Worm (Caenorhabditis elegans) whole organism, young adult: ENCODE results near the gene F38B7.2.
A peak's percentile ranks its signal among the peaks of the same experiment; 100 is the strongest.

Experiments
- B0336.3 ChIP-seq: fragments of 200-800 bp; sonication (Bioruptor generic); IDR thresholded peaks from 2 replicates; pipeline ENCODE4 v1.3.6; 2022; ENCODE audit warnings: missing genetic modification characterization, missing compliant biosample characterization
- C06A6.2 ChIP-seq: fragments of 200-800 bp; sonication (Bioruptor generic); conservative IDR thresholded peaks from 2 replicates; pipeline ENCODE4 v1.3.6; 2022; ENCODE audit warnings: missing genetic modification characterization, missing compliant biosample characterization
- F10E7.11 ChIP-seq: sonication (generic microtip); optimal IDR thresholded peaks from 2 replicates; lab custom pipeline; 2017; ENCODE audit warnings: mild to moderate bottlenecking, missing genetic modification characterization, moderate library complexity, missing compliant biosample characterization
- F22D6.2 ChIP-seq: sonication (generic microtip); optimal IDR thresholded peaks from 2 replicates; lab custom pipeline; 2016; ENCODE audit warnings: mild to moderate bottlenecking, missing genetic modification characterization, missing compliant biosample characterization
- K11D2.4 ChIP-seq: fragments of 200-800 bp; sonication (Bioruptor generic); IDR thresholded peaks from 2 replicates; pipeline ENCODE4 v1.3.6; 2022; ENCODE audit warnings: missing genetic modification reagents, missing genetic modification characterization, missing compliant biosample characterization
- K12H6.12 ChIP-seq: fragments of 200-800 bp; sonication (Bioruptor generic); optimal IDR thresholded peaks from 2 replicates; lab custom pipeline; 2018; ENCODE audit warnings: mild to moderate bottlenecking, missing genetic modification characterization, missing compliant biosample characterization
- Y53G8AR.9 ChIP-seq: fragments of 200-800 bp; sonication (Bioruptor generic); conservative IDR thresholded peaks from 2 replicates; pipeline ENCODE4 v1.3.6; 2022; ENCODE audit warnings: missing genetic modification reagents, missing genetic modification characterization, missing compliant biosample characterization
- Y56A3A.18 ChIP-seq: fragments of 200-800 bp; sonication (Bioruptor generic); IDR thresholded peaks from 2 replicates; pipeline ENCODE4 v1.3.6; 2022; ENCODE audit warnings: missing genetic modification reagents, missing genetic modification characterization, missing compliant biosample characterization
- atf-7 ChIP-seq: sonication (generic microtip); optimal IDR thresholded peaks from 2 replicates; lab custom pipeline; 2017; ENCODE audit warnings: mild to moderate bottlenecking, missing genetic modification characterization, missing compliant biosample characterization
- cebp-1 ChIP-seq, 2 experiments: fragments of 200-800 bp in 1 of 2; sonication (Bioruptor generic) in 1 of 2; sonication (generic microtip) in 1 of 2; IDR thresholded peaks in 1 of 2; optimal IDR thresholded peaks in 1 of 2; 2 replicates each; pipeline versions ENCODE4 v1.3.6 to Lab custom; 2017 to 2022; ENCODE audit warnings: missing compliant biosample characterization in 2 of 2, missing genetic modification characterization in 2 of 2, mild to moderate bottlenecking in 1 of 2, missing genetic modification reagents in 1 of 2, moderate library complexity in 1 of 2
- ceh-27 ChIP-seq: fragments of 200-800 bp; sonication (Bioruptor generic); optimal IDR thresholded peaks from 2 replicates; lab custom pipeline; 2018; ENCODE audit warnings: mild to moderate bottlenecking, missing genetic modification characterization, moderate library complexity, missing compliant biosample characterization
- ceh-40 ChIP-seq: fragments of 200-800 bp; sonication (Bioruptor generic); IDR thresholded peaks from 2 replicates; pipeline ENCODE4 v1.3.6; 2022; ENCODE audit warnings: missing genetic modification characterization, missing compliant biosample characterization
- chd-7 ChIP-seq: sonication (generic microtip); optimal IDR thresholded peaks from 2 replicates; lab custom pipeline; 2016; ENCODE audit warnings: mild to moderate bottlenecking, missing genetic modification characterization, moderate library complexity, missing compliant biosample characterization
- die-1 ChIP-seq: sonication (generic microtip); optimal IDR thresholded peaks from 2 replicates; lab custom pipeline; 2016; ENCODE audit warnings: missing genotype, mild to moderate bottlenecking, missing genetic modification characterization, missing compliant biosample characterization
- dox-1 ChIP-seq: fragments of 200-800 bp; sonication (Bioruptor generic); IDR thresholded peaks from 2 replicates; pipeline ENCODE4 v1.3.6; 2022; ENCODE audit warnings: missing genetic modification reagents, missing genetic modification characterization, missing compliant biosample characterization
- egl-18 ChIP-seq: fragments of 200-800 bp; sonication (Bioruptor generic); IDR thresholded peaks from 2 replicates; pipeline ENCODE4 v1.3.6; 2022; ENCODE audit warnings: missing genetic modification reagents, missing genetic modification characterization, missing compliant biosample characterization
- egl-44 ChIP-seq: fragments of 200-800 bp; sonication (Bioruptor generic); IDR thresholded peaks from 2 replicates; pipeline ENCODE4 v1.3.6; 2022; ENCODE audit warnings: missing genetic modification reagents, missing genetic modification characterization, missing compliant biosample characterization
- gei-17 ChIP-seq: fragments of 200-800 bp; sonication (Bioruptor generic); optimal IDR thresholded peaks from 2 replicates; lab custom pipeline; 2018; ENCODE audit warnings: mild to moderate bottlenecking, missing genetic modification characterization, missing compliant biosample characterization
- him-1 ChIP-seq: sonication (generic microtip); optimal IDR thresholded peaks from 2 replicates; lab custom pipeline; 2016; ENCODE audit warnings: missing genotype, missing genetic modification reagents, missing genetic modification characterization, missing compliant biosample characterization
- hmg-1.2 ChIP-seq: fragments of 200-800 bp; sonication (Bioruptor generic); IDR thresholded peaks from 2 replicates; pipeline ENCODE4 v1.3.6; 2022; ENCODE audit warnings: missing genetic modification reagents, missing genetic modification characterization, missing compliant biosample characterization
- hmg-20 ChIP-seq: fragments of 200-800 bp; sonication (Bioruptor generic); IDR thresholded peaks from 2 replicates; pipeline ENCODE4 v1.3.6; 2022; ENCODE audit warnings: missing genetic modification reagents, missing genetic modification characterization, missing compliant biosample characterization
- let-526 ChIP-seq: fragments of 200-800 bp; sonication (Bioruptor generic); IDR thresholded peaks from 2 replicates; pipeline ENCODE4 v1.3.6; 2022; ENCODE audit warnings: missing genetic modification reagents, missing genetic modification characterization, missing compliant biosample characterization
- let-607 ChIP-seq, 2 experiments: fragments of 200-800 bp in 1 of 2; sonication (Bioruptor generic) in 1 of 2; sonication (generic microtip) in 1 of 2; optimal IDR thresholded peaks; 2 replicates each; lab custom pipeline; 2016 to 2018; ENCODE audit warnings: mild to moderate bottlenecking in 2 of 2, missing compliant biosample characterization in 2 of 2, missing genetic modification characterization in 2 of 2, moderate library complexity in 2 of 2, missing genotype in 1 of 2
- lin-35 ChIP-seq, 3 experiments: fragments of 150-350 bp in 2 of 3; sonication (generic microtip) in 1 of 3; optimal IDR thresholded peaks; 2 replicates each; lab custom pipeline; 2014 to 2018; ENCODE audit warnings: missing biosample characterization in 3 of 3, missing genetic modification characterization in 3 of 3, missing genetic modification reagents in 3 of 3
- lin-40 ChIP-seq: sonication (generic microtip); optimal IDR thresholded peaks from 2 replicates; lab custom pipeline; 2016; ENCODE audit warnings: missing genetic modification characterization, mild to moderate bottlenecking, missing compliant biosample characterization, missing genotype, missing genetic modification reagents
- lin-54 ChIP-seq: fragments of 200-800 bp; sonication (Bioruptor generic); optimal IDR thresholded peaks from 2 replicates; lab custom pipeline; 2018; ENCODE audit warnings: mild to moderate bottlenecking, missing genetic modification characterization, missing compliant biosample characterization
- lsy-27 ChIP-seq: sonication (generic microtip); optimal IDR thresholded peaks from 2 replicates; lab custom pipeline; 2017; ENCODE audit warnings: missing genetic modification characterization, mild to moderate bottlenecking, missing compliant biosample characterization, antibody characterized with exemption, missing genotype, borderline replicate concordance; ENCODE audit not compliant: insufficient read depth
- madf-10 ChIP-seq: sonication (generic microtip); optimal IDR thresholded peaks from 2 replicates; lab custom pipeline; 2016; ENCODE audit warnings: mild to moderate bottlenecking, missing genetic modification characterization, missing compliant biosample characterization
- madf-3 ChIP-seq: fragments of 200-800 bp; sonication (Bioruptor generic); IDR thresholded peaks from 2 replicates; pipeline ENCODE4 v1.3.6; 2022; ENCODE audit warnings: missing genetic modification reagents, missing genetic modification characterization, missing compliant biosample characterization
- nfyb-1 ChIP-seq: fragments of 200-800 bp; sonication (Bioruptor generic); IDR thresholded peaks from 2 replicates; pipeline ENCODE4 v1.3.6; 2022; ENCODE audit warnings: missing genetic modification reagents, missing genetic modification characterization, missing compliant biosample characterization
- pbrm-1 ChIP-seq: fragments of 200-800 bp; sonication (Bioruptor generic); IDR thresholded peaks from 2 replicates; pipeline ENCODE4 v1.3.6; 2022; ENCODE audit warnings: missing genetic modification reagents, missing genetic modification characterization, missing compliant biosample characterization
- repo-1 ChIP-seq: sonication (generic microtip); optimal IDR thresholded peaks from 2 replicates; lab custom pipeline; 2017; ENCODE audit warnings: mild to moderate bottlenecking, missing genetic modification characterization, missing compliant biosample characterization
- sea-2 ChIP-seq: fragments of 200-800 bp; sonication (Bioruptor generic); IDR thresholded peaks from 2 replicates; pipeline ENCODE4 v1.3.6; 2022; ENCODE audit warnings: missing genetic modification characterization, missing compliant biosample characterization
- snpc-4 ChIP-seq, 5 experiments: fragments of 150-350 bp in 1 of 5; sonication (generic microtip) in 4 of 5; optimal IDR thresholded peaks; 2 replicates each; lab custom pipeline; 2014 to 2018; ENCODE audit warnings: missing genetic modification characterization in 5 of 5, missing biosample characterization in 3 of 5, antibody characterized with exemption in 2 of 5, mild to moderate bottlenecking in 2 of 5, missing compliant biosample characterization in 2 of 5, missing genotype in 2 of 5, moderate library complexity in 2 of 5, missing genetic modification reagents in 1 of 5
- tbp1 ChIP-seq: fragments of 200-800 bp; sonication (Bioruptor generic); optimal IDR thresholded peaks from 2 replicates; lab custom pipeline; 2018; ENCODE audit warnings: mild to moderate bottlenecking, missing genetic modification characterization, missing compliant biosample characterization
- unc-62 ChIP-seq: fragments of 150-350 bp; optimal IDR thresholded peaks from 2 replicates; lab custom pipeline; 2014; ENCODE audit warnings: missing biosample characterization, missing genetic modification reagents, missing genetic modification characterization
- zfh-2 ChIP-seq: fragments of 200-800 bp; sonication (Bioruptor generic); conservative IDR thresholded peaks from 2 replicates; pipeline ENCODE4 v1.3.6; 2022; ENCODE audit warnings: missing genetic modification reagents, missing genetic modification characterization, missing compliant biosample characterization
- zim-3 ChIP-seq: sonication (generic microtip); optimal IDR thresholded peaks from 2 replicates; lab custom pipeline; 2017; ENCODE audit warnings: mild to moderate bottlenecking, missing genetic modification characterization, moderate library complexity, missing compliant biosample characterization
- ztf-18 ChIP-seq: sonication (generic microtip); optimal IDR thresholded peaks from 2 replicates; lab custom pipeline; 2016; ENCODE audit warnings: missing genotype, mild to moderate bottlenecking, missing genetic modification characterization, missing compliant biosample characterization
- ztf-25 ChIP-seq: fragments of 200-800 bp; sonication (Bioruptor generic); IDR thresholded peaks from 2 replicates; pipeline ENCODE4 v1.3.6; 2022; ENCODE audit warnings: missing genetic modification reagents, missing genetic modification characterization, missing compliant biosample characterization
- ztf-26 ChIP-seq: sonication (generic microtip); optimal IDR thresholded peaks from 2 replicates; lab custom pipeline; 2017; ENCODE audit warnings: missing genetic modification characterization, missing compliant biosample characterization
- ztf-3 ChIP-seq: fragments of 200-800 bp; sonication (Bioruptor generic); optimal IDR thresholded peaks from 2 replicates; lab custom pipeline; 2018; ENCODE audit warnings: mild to moderate bottlenecking, missing genetic modification characterization, missing compliant biosample characterization
- ztf-6 ChIP-seq: fragments of 200-800 bp; sonication (Bioruptor generic); IDR thresholded peaks from 2 replicates; pipeline ENCODE4 v1.3.6; 2022; ENCODE audit warnings: missing genetic modification reagents, missing genetic modification characterization, missing compliant biosample characterization

The F38B7.2 gene

DNA sequence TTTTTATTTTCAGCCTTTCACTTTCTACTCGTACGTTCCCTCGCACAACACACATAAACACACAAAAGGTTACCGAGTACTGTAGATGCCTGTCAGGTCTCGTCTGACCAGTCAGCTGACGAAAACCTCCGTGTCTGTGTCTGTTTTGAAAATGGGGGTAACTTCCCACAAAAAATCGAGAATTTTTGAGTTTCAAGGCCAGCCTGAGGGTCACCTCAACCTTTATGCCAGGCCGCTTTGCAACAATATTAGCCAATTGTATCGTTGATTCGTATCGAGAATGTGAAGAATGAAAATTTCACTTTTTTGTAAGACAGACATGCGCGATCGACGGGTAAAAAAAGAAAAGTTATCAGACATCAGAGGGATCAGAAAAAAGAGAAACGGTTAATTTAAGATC lies 12.7 kb upstream of the F38B7.2 start:
- TF ChIP-seq lin-40 (tag; lab: Kevin White, UChicago), result peak; percentile 56
- no peak for TF ChIP-seq ztf-3
- TF ChIP-seq ztf-26 (tag; lab: Kevin White, UChicago), result peak; percentile 17
- peak; percentile 68 for TF ChIP-seq ceh-27 (GFP tag; lab: Kevin White, UChicago)

DNA sequence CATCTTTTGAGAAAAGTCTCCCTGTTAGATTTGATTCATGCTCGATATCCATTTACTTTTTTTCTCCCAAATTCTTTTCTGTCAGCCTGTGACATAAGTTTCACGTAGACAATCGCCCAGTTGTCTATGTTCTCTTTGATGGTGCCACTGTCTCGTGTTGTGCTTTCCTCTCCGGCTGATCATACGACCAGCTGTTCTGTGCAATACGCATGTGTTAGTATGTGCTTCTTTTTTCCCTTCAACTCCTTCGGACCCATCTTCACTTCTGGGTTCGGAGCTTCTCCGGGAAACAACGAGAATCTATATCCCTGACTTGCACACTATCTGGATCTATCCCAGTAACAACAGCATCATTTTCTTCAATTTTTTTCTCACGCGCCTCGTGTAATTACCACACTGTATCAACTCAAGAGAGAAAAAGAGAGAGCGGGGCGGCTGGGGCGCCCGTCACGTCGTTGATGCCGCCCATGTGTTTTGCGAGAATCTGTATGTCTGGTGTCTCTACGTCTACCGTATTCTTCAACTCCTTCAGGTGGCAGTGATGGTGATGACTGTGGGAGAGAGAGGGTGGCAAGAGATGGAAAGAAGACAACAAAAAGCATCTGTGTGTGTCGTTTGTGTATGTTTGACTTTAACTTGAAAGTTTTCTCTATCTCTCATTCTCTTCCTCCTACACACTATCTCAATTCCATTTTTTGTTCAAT lies 11.8 kb upstream of the F38B7.2 start:
- no peak for TF ChIP-seq lsy-27
- peak; percentile 16 for TF ChIP-seq zim-3 (tag; lab: Kevin White, UChicago)
- TF ChIP-seq Y56A3A.18 (GFP tag; lab: Robert Waterston, UW), result 0 out of 2 replicates have a peak, but pooled peaks have one; percentile 39
- TF ChIP-seq madf-10 (tag; lab: Kevin White, UChicago), result peak; percentile 55
- TF ChIP-seq pbrm-1 (GFP tag; lab: Robert Waterston, UW), result 0 out of 2 replicates have a peak, but pooled peaks have one; percentile 50
- peak; percentile 34 for TF ChIP-seq ztf-3
- TF ChIP-seq die-1, result peak; percentile 48
- TF ChIP-seq sea-2 (GFP tag; lab: Robert Waterston, UW), result no peak
- no peak for TF ChIP-seq ztf-25 (GFP tag; lab: Robert Waterston, UW)
- TF ChIP-seq snpc-4 (GFP tag; optimal IDR thresholded peaks at IDR 0.05; lab: Kevin White, UChicago), result no peak
- TF ChIP-seq snpc-4 (tag; optimal IDR thresholded peaks at IDR 0.05; lab: Kevin White, UChicago), result peak in 3 of 4 experiments; percentile 10 to 58 (median 54)
- TF ChIP-seq repo-1 (tag; lab: Kevin White, UChicago), result peak; percentile 59
- peak; percentile 79 for TF ChIP-seq zfh-2 (GFP tag; lab: Robert Waterston, UW)
- TF ChIP-seq gei-17 (GFP tag; lab: Kevin White, UChicago), result peak; percentile 20
- peak; percentile 76 for TF ChIP-seq K12H6.12
- TF ChIP-seq B0336.3 (GFP tag; lab: Robert Waterston, UW), result peak; percentile 78
- peak; percentile 85 for TF ChIP-seq F22D6.2 (tag; lab: Kevin White, UChicago)
- peak; percentile 8 for TF ChIP-seq lin-54 (GFP tag; lab: Kevin White, UChicago)
- 0 out of 2 replicates have a peak, but pooled peaks have one; percentile 57 for TF ChIP-seq egl-44 (GFP tag; lab: Robert Waterston, UW)
- TF ChIP-seq lin-35 (GFP tag; optimal IDR thresholded peaks at IDR 0.05; lab: Kevin White, UChicago), result peak in 1 of 3 experiments; percentile 1
- peak; percentile 52; the same call in 1 of the 2 replicates for TF ChIP-seq dox-1 (GFP tag; lab: Robert Waterston, UW)
- peak in 1 of 2 experiments; percentile 64 for TF ChIP-seq let-607 (tag; optimal IDR thresholded peaks at IDR 0.05; lab: Kevin White, UChicago)
- TF ChIP-seq him-1, result no peak
- TF ChIP-seq tbp1 (GFP tag; lab: Kevin White, UChicago), result peak; percentile 22
- no peak for TF ChIP-seq ceh-40 (GFP tag; lab: Robert Waterston, UW)
- TF ChIP-seq unc-62 (GFP tag; lab: Kevin White, UChicago), result peak; percentile 65
- TF ChIP-seq F10E7.11 (tag; lab: Kevin White, UChicago), result no peak
- 0 out of 2 replicates have a peak, but pooled peaks have one; percentile 52 for TF ChIP-seq C06A6.2 (GFP tag; lab: Robert Waterston, UW)
- TF ChIP-seq hmg-1.2, result peak; percentile 78
- TF ChIP-seq cebp-1 (GFP tag; IDR thresholded peaks at IDR 0.05; lab: Robert Waterston, UW), result no peak
- TF ChIP-seq cebp-1 (tag; optimal IDR thresholded peaks at IDR 0.05; lab: Kevin White, UChicago), result peak; percentile 77
- TF ChIP-seq madf-3 (GFP tag; lab: Robert Waterston, UW), result 0 out of 2 replicates have a peak, but pooled peaks have one; percentile 23
- peak; percentile 26; the same call in 1 of the 2 replicates for TF ChIP-seq let-526 (GFP tag; lab: Robert Waterston, UW)
- TF ChIP-seq nfyb-1 (GFP tag; lab: Robert Waterston, UW), result no peak
- TF ChIP-seq Y53G8AR.9, result 0 out of 2 replicates have a peak, but pooled peaks have one; percentile 10
- peak; percentile 69 for TF ChIP-seq chd-7 (tag; lab: Kevin White, UChicago)
- TF ChIP-seq atf-7 (tag; lab: Kevin White, UChicago), result peak; percentile 81
- TF ChIP-seq egl-18, result no peak
- TF ChIP-seq K11D2.4 (GFP tag; lab: Robert Waterston, UW), result 0 out of 2 replicates have a peak, but pooled peaks have one; percentile 8
- TF ChIP-seq ztf-6 (GFP tag; lab: Robert Waterston, UW), result peak; percentile 64; the same call in 1 of the 2 replicates
- TF ChIP-seq ztf-18, result peak; percentile 37
- TF ChIP-seq hmg-20 (GFP tag; lab: Robert Waterston, UW), result no peak
